Fruit fly (Drosophila melanogaster): ENCODE data around the gene CG32572.

DNA sequence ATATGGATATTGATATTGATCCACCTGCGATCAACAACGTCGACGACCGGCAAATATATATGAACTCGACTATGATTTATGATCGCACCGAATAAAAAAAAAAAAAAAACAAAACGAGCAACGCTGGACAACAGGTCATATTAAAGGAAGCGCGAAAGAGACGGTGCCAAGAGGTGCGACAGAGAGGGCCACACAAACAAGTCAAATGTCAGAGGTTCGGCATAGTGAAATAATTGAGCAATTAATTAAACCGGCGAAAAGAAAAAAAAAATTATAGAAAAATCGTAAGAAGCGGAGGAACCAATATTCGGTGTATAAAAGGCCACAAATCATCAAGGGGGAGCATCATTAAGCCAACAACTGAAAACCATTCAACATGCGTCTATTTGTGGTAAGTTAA is 21.6 kb downstream of the CG32572 start, which contains the start of gene Twdlalpha:
- TF ChIP-seq luna (GFP tag; optimal IDR thresholded peaks at IDR 0.05), result no peak
- no peak for TF ChIP-seq Meics (GFP tag; optimal IDR thresholded peaks at IDR 0.05)
- no peak for TF ChIP-seq BtbVII (GFP tag; optimal IDR thresholded peaks at IDR 0.05)
- TF ChIP-seq fu2 (GFP tag; optimal IDR thresholded peaks at IDR 0.05), result no peak
- TF ChIP-seq CG15073 (GFP tag; optimal IDR thresholded peaks at IDR 0.05), result no peak
- no peak for TF ChIP-seq CG6654 (GFP tag; optimal IDR thresholded peaks at IDR 0.05)
- no peak for TF ChIP-seq h (optimal IDR thresholded peaks at IDR 0.05)
- no peak for TF ChIP-seq CG2129 (GFP tag; IDR thresholded peaks at IDR 0.05; ENCODE audit: partially characterized antibody)
- TF ChIP-seq ssp (GFP tag; IDR thresholded peaks at IDR 0.05), result no peak
- TF ChIP-seq chn (GFP tag; optimal IDR thresholded peaks at IDR 0.05), result no peak
- TF ChIP-seq fru (optimal IDR thresholded peaks at IDR 0.05), result no peak
- TF ChIP-seq CG10366 (GFP tag; IDR thresholded peaks at IDR 0.05), result no peak
- no peak for TF ChIP-seq Sin3A (optimal IDR thresholded peaks at IDR 0.05)
- no peak for TF ChIP-seq Spps (tag; optimal IDR thresholded peaks at IDR 0.05)
